Fruit fly (Drosophila melanogaster) whole organism, embryonic: ENCODE measurements around the gene CoRest.
A peak's percentile ranks its signal among the peaks of the same experiment; 100 is the strongest.

Experiments
- Abd-B ChIP-seq: fragments of 200-800 bp; sonication (Bioruptor generic); optimal IDR thresholded peaks from 2 replicates; lab custom pipeline; 2018; ENCODE audit warnings: missing biosample characterization, mild to moderate bottlenecking, missing genetic modification characterization, moderate library complexity
- CG10267 ChIP-seq: fragments of 200-800 bp; sonication (Bioruptor generic); optimal IDR thresholded peaks from 2 replicates; lab custom pipeline; 2018; ENCODE audit warnings: missing biosample characterization, mild to moderate bottlenecking, missing genetic modification characterization, moderate library complexity
- CG10654 ChIP-seq: fragments of 200-800 bp; sonication (Bioruptor generic); optimal IDR thresholded peaks from 2 replicates; lab custom pipeline; 2016; ENCODE audit warnings: missing biosample characterization, missing genetic modification characterization
- CG10959 ChIP-seq: fragments of 200-800 bp; sonication (Bioruptor generic); IDR thresholded peaks from 2 replicates; pipeline ENCODE4 v1.3.6; 2022; ENCODE audit warnings: missing biosample characterization, missing genetic modification characterization
- CG10979 ChIP-seq: fragments of 200-800 bp; sonication (Bioruptor generic); optimal IDR thresholded peaks from 2 replicates; lab custom pipeline; 2018; ENCODE audit warnings: missing biosample characterization, mild to moderate bottlenecking, missing genetic modification characterization, moderate library complexity
- CG12104 ChIP-seq: fragments of 200-800 bp; sonication (Bioruptor generic); optimal IDR thresholded peaks from 3 replicates; lab custom pipeline; 2016; ENCODE audit warnings: missing biosample characterization, missing genetic modification characterization
- CG12155 ChIP-seq: fragments of 200-800 bp; sonication (Bioruptor generic); optimal IDR thresholded peaks from 3 replicates; lab custom pipeline; 2016; ENCODE audit warnings: missing biosample characterization, missing genetic modification characterization
- CG13624 ChIP-seq: fragments of 200-800 bp; sonication (Bioruptor generic); optimal IDR thresholded peaks from 2 replicates; lab custom pipeline; 2016; ENCODE audit warnings: missing biosample characterization, missing genetic modification characterization
- CG14710 ChIP-seq: fragments of 200-800 bp; sonication (Bioruptor generic); optimal IDR thresholded peaks from 3 replicates; lab custom pipeline; 2019; ENCODE audit warnings: missing biosample characterization, mild to moderate bottlenecking, missing genetic modification characterization, moderate library complexity
- CG15514 ChIP-seq: fragments of 200-800 bp; sonication (Bioruptor generic); optimal IDR thresholded peaks from 3 replicates; lab custom pipeline; 2017; ENCODE audit warnings: missing biosample characterization, missing genetic modification characterization, mild to moderate bottlenecking, moderate library complexity, missing genetic modification reagents
- CG17328 ChIP-seq: fragments of 200-800 bp; sonication (Bioruptor generic); IDR thresholded peaks from 2 replicates; pipeline ENCODE4 v1.3.6; 2022; ENCODE audit warnings: missing biosample characterization, missing genetic modification characterization
- CG17612 ChIP-seq: fragments of 200-800 bp; sonication (Bioruptor generic); IDR thresholded peaks from 2 replicates; pipeline ENCODE4 v1.3.6; 2022; ENCODE audit warnings: missing biosample characterization, missing genetic modification characterization
- CG1792 ChIP-seq: fragments of 200-800 bp; sonication (Bioruptor generic); optimal IDR thresholded peaks from 2 replicates; lab custom pipeline; 2016; ENCODE audit warnings: missing biosample characterization, missing genetic modification characterization
- CG2875 ChIP-seq: fragments of 200-800 bp; sonication (Bioruptor generic); optimal IDR thresholded peaks from 2 replicates; lab custom pipeline; 2017; ENCODE audit warnings: missing biosample characterization, mild to moderate bottlenecking, missing genetic modification characterization, missing genetic modification reagents
- CG31441 ChIP-seq: fragments of 200-800 bp; sonication (Bioruptor generic); IDR thresholded peaks from 2 replicates; pipeline ENCODE4 v1.3.6; 2022; ENCODE audit warnings: missing biosample characterization, missing genetic modification characterization
- CG32772 ChIP-seq: fragments of 200-800 bp; sonication (Bioruptor generic); IDR thresholded peaks from 2 replicates; pipeline ENCODE4 v1.3.6; 2022; ENCODE audit warnings: missing biosample characterization, missing genetic modification characterization
- CG42726 ChIP-seq: fragments of 200-800 bp; sonication (Bioruptor generic); IDR thresholded peaks from 2 replicates; pipeline ENCODE4 v1.3.6; 2022; ENCODE audit warnings: missing biosample characterization, missing genetic modification characterization; ENCODE audit not compliant: partially characterized antibody
- CG8478 ChIP-seq: fragments of >200 bp; optimal IDR thresholded peaks from 2 replicates; lab custom pipeline; 2018
- CG8944 ChIP-seq: fragments of 200-800 bp; sonication (Bioruptor generic); optimal IDR thresholded peaks from 3 replicates; lab custom pipeline; 2016; ENCODE audit warnings: missing biosample characterization, missing genetic modification characterization
- CG9932 ChIP-seq: fragments of 200-800 bp; sonication (Bioruptor generic); IDR thresholded peaks from 2 replicates; pipeline ENCODE4 v1.3.6; 2022; ENCODE audit warnings: missing biosample characterization, missing genetic modification characterization
- CHES-1-like ChIP-seq: fragments of 200-800 bp; sonication (Bioruptor generic); optimal IDR thresholded peaks from 2 replicates; lab custom pipeline; 2016; ENCODE audit warnings: missing biosample characterization, missing genetic modification characterization
- Chrac-16 ChIP-seq: fragments of 200-800 bp; sonication (Bioruptor generic); optimal IDR thresholded peaks from 3 replicates; lab custom pipeline; 2016; ENCODE audit warnings: missing biosample characterization, missing genetic modification characterization
- Dfd ChIP-seq, 2 experiments: fragments of >200 bp; optimal IDR thresholded peaks; 2 replicates each; lab custom pipeline; 2017; ENCODE audit warnings: missing biosample characterization in 2 of 2, missing genetic modification characterization in 2 of 2
- Dip2 ChIP-seq: fragments of 200-800 bp; sonication (Bioruptor generic); IDR thresholded peaks from 2 replicates; pipeline ENCODE4 v1.3.6; 2022; ENCODE audit warnings: missing biosample characterization, missing genetic modification characterization
- Fer1 ChIP-seq: fragments of 200-800 bp; sonication (Bioruptor generic); optimal IDR thresholded peaks from 2 replicates; lab custom pipeline; 2017; ENCODE audit warnings: missing biosample characterization, mild to moderate bottlenecking, missing genetic modification characterization
- HLH4C ChIP-seq: fragments of 200-800 bp; sonication (Bioruptor generic); IDR thresholded peaks from 3 replicates; pipeline ENCODE4 v1.3.6; 2022; ENCODE audit warnings: missing biosample characterization, missing genetic modification characterization; ENCODE audit not compliant: partially characterized antibody
- HLH54F ChIP-seq: fragments of 200-800 bp; sonication (Bioruptor generic); optimal IDR thresholded peaks from 3 replicates; lab custom pipeline; 2016; ENCODE audit warnings: missing biosample characterization, missing genetic modification characterization
- Hmr ChIP-seq: fragments of 200-800 bp; sonication (Bioruptor generic); optimal IDR thresholded peaks from 3 replicates; lab custom pipeline; 2017; ENCODE audit warnings: mild to moderate bottlenecking, missing biosample characterization, missing genetic modification reagents, missing genetic modification characterization
- MBD-R2 ChIP-seq: fragments of 200-800 bp; sonication (Bioruptor generic); IDR thresholded peaks from 2 replicates; pipeline ENCODE4 v1.3.6; 2022; ENCODE audit warnings: missing biosample characterization, missing genetic modification characterization
- MTF-1 ChIP-seq: fragments of 200-800 bp; sonication (Bioruptor generic); optimal IDR thresholded peaks from 2 replicates; lab custom pipeline; 2018; ENCODE audit warnings: missing biosample characterization, mild to moderate bottlenecking, missing genetic modification characterization, borderline replicate concordance
- Med ChIP-seq: fragments of 200-800 bp; sonication (Bioruptor generic); peaks from one replicate; lab custom pipeline; 2016; ENCODE audit warnings: missing biosample characterization, missing genetic modification characterization, mild to moderate bottlenecking, inconsistent platforms, moderate library complexity
- NC2β ChIP-seq: fragments of 200-800 bp; sonication (Bioruptor generic); optimal IDR thresholded peaks from 2 replicates; lab custom pipeline; 2016; ENCODE audit warnings: missing biosample characterization, missing genetic modification characterization
- Nf-YA ChIP-seq: fragments of 200-800 bp; sonication (Bioruptor generic); IDR thresholded peaks from 2 replicates; pipeline ENCODE4 v1.3.6; 2022; ENCODE audit warnings: missing biosample characterization, missing genetic modification characterization
- Scr ChIP-seq: fragments of 200-800 bp; sonication (Bioruptor generic); IDR thresholded peaks from 2 replicates; pipeline ENCODE4 v1.3.6; 2022; ENCODE audit warnings: missing biosample characterization, missing genetic modification characterization; ENCODE audit not compliant: partially characterized antibody
- ab ChIP-seq: fragments of 200-800 bp; sonication (Bioruptor generic); optimal IDR thresholded peaks from 2 replicates; lab custom pipeline; 2016; ENCODE audit warnings: missing biosample characterization, missing genetic modification characterization
- ci ChIP-seq: fragments of 200-800 bp; sonication (Bioruptor generic); IDR thresholded peaks from 3 replicates; pipeline ENCODE4 v1.3.6; 2022; ENCODE audit warnings: missing biosample characterization, missing genetic modification characterization
- dati ChIP-seq: fragments of 200-800 bp; sonication (Bioruptor generic); IDR thresholded peaks from 2 replicates; pipeline ENCODE4 v1.3.6; 2022; ENCODE audit warnings: missing biosample characterization, missing genetic modification characterization
- dmrt99B ChIP-seq: fragments of 200-800 bp; sonication (Bioruptor generic); optimal IDR thresholded peaks from 2 replicates; lab custom pipeline; 2018; ENCODE audit warnings: missing biosample characterization, mild to moderate bottlenecking, missing genetic modification characterization, moderate library complexity
- en ChIP-seq: fragments of 200-800 bp; sonication (Bioruptor generic); optimal IDR thresholded peaks from 2 replicates; lab custom pipeline; 2016; ENCODE audit warnings: missing biosample characterization, missing genetic modification characterization
- eve ChIP-seq, 2 experiments: fragments of >200 bp; optimal IDR thresholded peaks; 2 replicates each; lab custom pipeline; 2017; ENCODE audit warnings: missing biosample characterization in 2 of 2, missing genetic modification characterization in 2 of 2
- fd102C ChIP-seq: fragments of 200-800 bp; sonication (Bioruptor generic); optimal IDR thresholded peaks from 2 replicates; lab custom pipeline; 2018; ENCODE audit warnings: missing biosample characterization, mild to moderate bottlenecking, missing genetic modification characterization, moderate library complexity
- ftz-f1 ChIP-seq: fragments of 200-800 bp; sonication (Bioruptor generic); optimal IDR thresholded peaks from 2 replicates; lab custom pipeline; 2016; ENCODE audit warnings: missing biosample characterization, missing genetic modification characterization
- kay ChIP-seq: fragments of 200-800 bp; sonication (Bioruptor generic); optimal IDR thresholded peaks from 2 replicates; lab custom pipeline; 2016; ENCODE audit warnings: missing biosample characterization, missing genetic modification characterization
- mld ChIP-seq: fragments of 200-800 bp; sonication (Bioruptor generic); IDR thresholded peaks from 3 replicates; pipeline ENCODE4 v1.3.6; 2022; ENCODE audit warnings: missing biosample characterization, missing genetic modification characterization; ENCODE audit not compliant: partially characterized antibody
- nmo ChIP-seq: fragments of 200-800 bp; sonication (Bioruptor generic); optimal IDR thresholded peaks from 2 replicates; lab custom pipeline; 2018; ENCODE audit warnings: missing biosample characterization, mild to moderate bottlenecking, missing genetic modification characterization, moderate library complexity
- pfk ChIP-seq: fragments of 200-800 bp; sonication (Bioruptor generic); optimal IDR thresholded peaks from 2 replicates; lab custom pipeline; 2018; ENCODE audit warnings: missing biosample characterization, mild to moderate bottlenecking, missing genetic modification characterization, moderate library complexity
- phol ChIP-seq: fragments of 200-800 bp; sonication (Bioruptor generic); optimal IDR thresholded peaks from 3 replicates; lab custom pipeline; 2018; ENCODE audit warnings: missing biosample characterization, mild to moderate bottlenecking, missing genetic modification characterization, moderate library complexity
- ranshi ChIP-seq: fragments of 200-800 bp; sonication (Bioruptor generic); IDR thresholded peaks from 2 replicates; pipeline ENCODE4 v1.3.6; 2022; ENCODE audit warnings: missing biosample characterization, missing genetic modification characterization
- so ChIP-seq: fragments of 200-800 bp; sonication (Bioruptor generic); IDR thresholded peaks from 3 replicates; pipeline ENCODE4 v1.3.6; 2022; ENCODE audit warnings: missing biosample characterization, missing genetic modification characterization
- stc ChIP-seq: fragments of 200-800 bp; sonication (Bioruptor generic); IDR thresholded peaks from 2 replicates; pipeline ENCODE4 v1.3.6; 2022; ENCODE audit warnings: missing biosample characterization, missing genetic modification characterization
- tgo ChIP-seq: fragments of 200-800 bp; sonication (Bioruptor generic); IDR thresholded peaks from 3 replicates; pipeline ENCODE4 v1.3.6; 2022; ENCODE audit warnings: missing biosample characterization, missing genetic modification characterization

CoRest gene

dm6 chrX:19579648-19580301 lies 58.0 kb downstream of the CoRest start, which contains the start of gene Tao (continued):
- TF ChIP-seq MTF-1 (GFP tag; lab: Kevin White, UChicago) (no peak), CG12155 (GFP tag; lab: Kevin White, UChicago) (no peak), ranshi (no peak), Chrac-16 (GFP tag; lab: Kevin White, UChicago) (no peak), fd102C (GFP tag; lab: Kevin White, UChicago) (no peak), CG9932 (GFP tag; lab: Robert Waterston, UW) (no peak), CG10654 (GFP tag; lab: Kevin White, UChicago) (no peak), CG13624 (GFP tag; lab: Kevin White, UChicago) (no peak), CG10959 (GFP tag; lab: Robert Waterston, UW) (no peak), Scr (GFP tag; lab: Robert Waterston, UW) (peak; percentile 91), CG8944 (GFP tag; lab: Kevin White, UChicago) (no peak), eve (GFP tag; optimal IDR thresholded peaks at IDR 0.05; lab: Kevin White, UChicago) (no peak), en (GFP tag; lab: Kevin White, UChicago) (no peak), CHES-1-like (no peak), HLH54F (GFP tag; lab: Kevin White, UChicago) (no peak), pfk (GFP tag; lab: Kevin White, UChicago) (no peak), phol (tag; lab: Kevin White, UChicago) (peak; percentile 44), CG15514 (GFP tag; lab: Kevin White, UChicago) (peak; percentile 37), MBD-R2 (peak; percentile 17; the same call in 1 of the 2 replicates), CG31441 (no peak; the same call in 1 of the 2 replicates), CG10979 (tag; lab: Kevin White, UChicago) (no peak), ab (GFP tag; lab: Kevin White, UChicago) (no peak), CG32772 (GFP tag; lab: Robert Waterston, UW) (no peak), CG42726 (no peak), Dfd (GFP tag; optimal IDR thresholded peaks at IDR 0.05; lab: Kevin White, UChicago) (no peak), Fer1 (GFP tag; lab: Kevin White, UChicago) (no peak), ftz-f1 (GFP tag; lab: Kevin White, UChicago) (no peak), NC2β (GFP tag; lab: Kevin White, UChicago) (no peak), CG10267 (peak; percentile 37), CG17612 (GFP tag; lab: Robert Waterston, UW) (no peak), CG2875 (no peak), dmrt99B (tag; lab: Kevin White, UChicago) (no peak), Hmr (GFP tag; lab: Kevin White, UChicago) (no peak), mld (GFP tag; lab: Robert Waterston, UW) (peak; percentile 54; the same call in 1 of the 3 replicates), CG12104 (GFP tag; lab: Kevin White, UChicago) (no peak), tgo (no peak), Abd-B (GFP tag; lab: Kevin White, UChicago) (peak; percentile 13), Med (no peak), kay (GFP tag; lab: Kevin White, UChicago) (no peak), so (GFP tag; lab: Robert Waterston, UW) (no peak), ci (GFP tag; lab: Robert Waterston, UW) (no peak), CG14710 (tag; lab: Kevin White, UChicago) (peak; percentile 58), stc (GFP tag; lab: Robert Waterston, UW) (no peak), Dip2 (GFP tag; lab: Robert Waterston, UW) (no peak), dati (GFP tag; lab: Robert Waterston, UW) (no peak), HLH4C (peak; percentile 83), CG17328 (GFP tag; lab: Robert Waterston, UW) (no peak), Nf-YA (GFP tag; lab: Robert Waterston, UW) (no peak), CG1792 (GFP tag; lab: Kevin White, UChicago) (no peak), CG8478 (lab: Kevin White, UChicago) (no peak), nmo (GFP tag; lab: Kevin White, UChicago) (peak; percentile 43)
